Worm (Caenorhabditis elegans): ENCODE data around the gene ttr-28.

The ttr-28 gene

DNA sequence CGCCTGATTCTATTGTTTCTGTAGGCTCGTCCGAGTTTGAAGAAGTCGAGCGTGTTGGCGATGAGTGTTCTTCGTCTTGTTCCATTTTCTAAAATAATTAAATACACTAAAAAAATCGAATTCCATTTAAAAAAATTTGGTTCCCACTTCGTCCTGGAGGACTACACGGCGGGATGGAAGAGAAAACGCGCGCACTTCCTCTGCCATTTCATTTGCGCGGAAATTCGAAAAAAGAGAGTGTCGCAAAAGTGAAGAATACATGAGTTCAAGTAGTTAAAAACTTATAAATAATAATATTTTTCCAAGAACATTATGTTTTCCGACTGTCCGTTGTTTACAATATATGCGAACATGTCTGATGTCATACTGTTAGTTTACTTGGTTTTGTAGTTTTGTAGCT, 35.0 kb downstream of the ttr-28 start, which contains the start of gene T07F10.3 (continued):
- peak; percentile 90 for TF ChIP-seq zip-4 (GFP tag; optimal IDR thresholded peaks at IDR 0.05)
- TF ChIP-seq tlp-1 (tag; optimal IDR thresholded peaks at IDR 0.05): no peak
- no peak for TF ChIP-seq ces-1 (GFP tag; optimal IDR thresholded peaks at IDR 0.05)
- TF ChIP-seq aly-2 (tag; optimal IDR thresholded peaks at IDR 0.05): peak; percentile 57
- TF ChIP-seq rnt-1 (tag; optimal IDR thresholded peaks at IDR 0.05): peak; percentile 100
- TF ChIP-seq ztf-11 (tag; optimal IDR thresholded peaks at IDR 0.05): peak in 1 of 2 experiments; percentile 99
- TF ChIP-seq mab-9 (GFP tag; IDR thresholded peaks at IDR 0.05): peak; percentile 91
- no peak for TF ChIP-seq mef-2 (tag; optimal IDR thresholded peaks at IDR 0.05)
- TF ChIP-seq swsn-7 (tag; optimal IDR thresholded peaks at IDR 0.05): peak; percentile 95
- TF ChIP-seq elt-2 (tag; optimal IDR thresholded peaks at IDR 0.05): peak; percentile 92
- TF ChIP-seq F16B12.6 (tag; optimal IDR thresholded peaks at IDR 0.05): peak; percentile 55
- TF ChIP-seq skn-1 (tag; optimal IDR thresholded peaks at IDR 0.05): peak; percentile 88
- no peak for TF ChIP-seq pag-3 (tag; optimal IDR thresholded peaks at IDR 0.05; ENCODE audit: borderline replicate concordance, insufficient read depth)
- TF ChIP-seq fkh-4 (tag; optimal IDR thresholded peaks at IDR 0.05; ENCODE audit: borderline replicate concordance): peak; percentile 99
- peak; percentile 98 for TF ChIP-seq nhr-47 (tag; optimal IDR thresholded peaks at IDR 0.05)
- peak; percentile 99 for TF ChIP-seq lir-3 (tag; optimal IDR thresholded peaks at IDR 0.05; ENCODE audit: poor library complexity)
- TF ChIP-seq zag-1 (tag; optimal IDR thresholded peaks at IDR 0.05): no peak
- TF ChIP-seq sptf-1 (tag; optimal IDR thresholded peaks at IDR 0.05): no peak
- peak; percentile 95 for TF ChIP-seq C04F5.9 (tag; optimal IDR thresholded peaks at IDR 0.05)
- peak; percentile 97 for TF ChIP-seq sox-4 (tag; optimal IDR thresholded peaks at IDR 0.05)
- TF ChIP-seq egl-13 (tag; optimal IDR thresholded peaks at IDR 0.05): peak; percentile 98
- TF ChIP-seq unc-98 (GFP tag; IDR thresholded peaks at IDR 0.05): peak; percentile 90
- TF ChIP-seq nhr-71 (tag; optimal IDR thresholded peaks at IDR 0.05): peak; percentile 97
- TF ChIP-seq grh-1 (GFP tag; IDR thresholded peaks at IDR 0.05): peak; percentile 91
- peak; percentile 89 for TF ChIP-seq sup-37 (GFP tag; optimal IDR thresholded peaks at IDR 0.05)
- TF ChIP-seq efl-1 (optimal IDR thresholded peaks at IDR 0.05): peak; percentile 87 to 99
- peak; percentile 98 to 100 for TF ChIP-seq efl-1 (GFP tag; optimal IDR thresholded peaks at IDR 0.05 in 1 of 2)
- no peak for TF ChIP-seq pqm-1 (tag; optimal IDR thresholded peaks at IDR 0.05)
- TF ChIP-seq tbx-2 (tag; optimal IDR thresholded peaks at IDR 0.05): peak; percentile 98
- peak; percentile 96 for TF ChIP-seq xbp-1 (tag; optimal IDR thresholded peaks at IDR 0.05)
- peak; percentile 78 for TF ChIP-seq lin-15B (tag; optimal IDR thresholded peaks at IDR 0.05)
- TF ChIP-seq ama-1 (optimal IDR thresholded peaks at IDR 0.05): peak; percentile 42
- peak; percentile 96 for TF ChIP-seq nhr-20 (tag; optimal IDR thresholded peaks at IDR 0.05)
- peak; percentile 90 for TF ChIP-seq fkh-8 (tag; optimal IDR thresholded peaks at IDR 0.05)
- peak; percentile 84 for TF ChIP-seq lin-39 (tag; optimal IDR thresholded peaks at IDR 0.05)
- TF ChIP-seq unc-130 (tag; optimal IDR thresholded peaks at IDR 0.05): peak; percentile 87
- peak; percentile 85 to 92 (median 91) for TF ChIP-seq ceh-82 (tag; optimal IDR thresholded peaks at IDR 0.05)
- peak; percentile 73 for TF ChIP-seq jun-1 (tag; optimal IDR thresholded peaks at IDR 0.05)
- peak; percentile 88 for TF ChIP-seq ceh-88 (GFP tag; IDR thresholded peaks at IDR 0.05)
- TF ChIP-seq nhr-19 (GFP tag; conservative IDR thresholded peaks at IDR 0.05): peak; percentile 95
- TF ChIP-seq fos-1 (tag; optimal IDR thresholded peaks at IDR 0.05): peak; percentile 67
- peak; percentile 77 for TF ChIP-seq C16A3.4 (tag; optimal IDR thresholded peaks at IDR 0.05)
- peak; percentile 71 for TF ChIP-seq nhr-11 (tag; optimal IDR thresholded peaks at IDR 0.05)
- peak; percentile 88 for TF ChIP-seq mep-1 (tag; optimal IDR thresholded peaks at IDR 0.05)
- peak; percentile 96 to 98 (median 98) for TF ChIP-seq dpl-1 (GFP tag; optimal IDR thresholded peaks at IDR 0.05)
- TF ChIP-seq dsc-1 (tag; optimal IDR thresholded peaks at IDR 0.05): peak; percentile 98
- TF ChIP-seq lin-35 (GFP tag; optimal IDR thresholded peaks at IDR 0.05): peak; percentile 98 to 99
- TF ChIP-seq snu-23 (GFP tag; optimal IDR thresholded peaks at IDR 0.05): peak; percentile 94
- TF ChIP-seq vab-15 (tag; optimal IDR thresholded peaks at IDR 0.05): peak; percentile 86
- TF ChIP-seq nhr-237 (tag; optimal IDR thresholded peaks at IDR 0.05): peak; percentile 48
- peak; percentile 92 for TF ChIP-seq isw-1 (GFP tag; IDR thresholded peaks at IDR 0.05)
- peak; percentile 95 for TF ChIP-seq hlh-17 (GFP tag; optimal IDR thresholded peaks at IDR 0.05; ENCODE audit: borderline replicate concordance)
- TF ChIP-seq C34B4.2 (tag; optimal IDR thresholded peaks at IDR 0.05): no peak
- TF ChIP-seq nhr-85 (tag): peak; percentile 99
